Worm (Caenorhabditis elegans): Measurements from ENCODE around the gene bir-1.

The bir-1 gene

DNA sequence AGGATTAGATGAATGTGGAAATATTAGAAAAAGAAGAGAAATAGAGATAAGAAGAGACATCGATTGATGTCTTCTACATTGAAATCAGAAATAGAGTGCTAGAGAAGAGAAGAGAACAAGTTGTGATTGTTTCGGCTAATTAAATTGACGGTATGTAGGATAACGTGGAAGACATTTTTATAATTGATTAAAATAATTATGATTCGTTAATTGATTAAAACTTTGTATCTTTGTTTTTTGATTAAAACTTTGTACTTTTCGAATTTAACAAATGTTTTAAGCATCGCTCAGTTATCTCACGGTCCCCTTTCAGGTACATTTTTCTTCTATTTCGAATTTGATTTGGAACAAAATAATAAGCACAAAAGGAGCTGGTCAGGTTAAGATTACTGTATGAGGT lies 28.2 kb downstream of the bir-1 start, which contains the start of gene lgc-44:
Gene lgc-44 (minus strand): TSS at position 101 of the 400 bp plus-strand sequence.
- TF ChIP-seq snpc-4 (tag; optimal IDR thresholded peaks at IDR 0.05) = no peak
- TF ChIP-seq R02D3.7 (tag; optimal IDR thresholded peaks at IDR 0.05) = no peak
- TF ChIP-seq unc-39 (tag; optimal IDR thresholded peaks at IDR 0.05) = no peak
- no peak for TF ChIP-seq sma-3 (GFP tag; optimal IDR thresholded peaks at IDR 0.05)
- TF ChIP-seq ztf-1 (GFP tag; conservative IDR thresholded peaks at IDR 0.05) = no peak
- no peak for TF ChIP-seq nhr-237 (tag; optimal IDR thresholded peaks at IDR 0.05)
- no peak for TF ChIP-seq crh-2 (tag; optimal IDR thresholded peaks at IDR 0.05)
- no peak for TF ChIP-seq nhr-77 (tag; optimal IDR thresholded peaks at IDR 0.05)
- TF ChIP-seq lin-11 (tag; optimal IDR thresholded peaks at IDR 0.05) = no peak
- TF ChIP-seq lsy-2 (tag; optimal IDR thresholded peaks at IDR 0.05) = no peak
- TF ChIP-seq elt-3 (tag; optimal IDR thresholded peaks at IDR 0.05) = no peak

DNA sequence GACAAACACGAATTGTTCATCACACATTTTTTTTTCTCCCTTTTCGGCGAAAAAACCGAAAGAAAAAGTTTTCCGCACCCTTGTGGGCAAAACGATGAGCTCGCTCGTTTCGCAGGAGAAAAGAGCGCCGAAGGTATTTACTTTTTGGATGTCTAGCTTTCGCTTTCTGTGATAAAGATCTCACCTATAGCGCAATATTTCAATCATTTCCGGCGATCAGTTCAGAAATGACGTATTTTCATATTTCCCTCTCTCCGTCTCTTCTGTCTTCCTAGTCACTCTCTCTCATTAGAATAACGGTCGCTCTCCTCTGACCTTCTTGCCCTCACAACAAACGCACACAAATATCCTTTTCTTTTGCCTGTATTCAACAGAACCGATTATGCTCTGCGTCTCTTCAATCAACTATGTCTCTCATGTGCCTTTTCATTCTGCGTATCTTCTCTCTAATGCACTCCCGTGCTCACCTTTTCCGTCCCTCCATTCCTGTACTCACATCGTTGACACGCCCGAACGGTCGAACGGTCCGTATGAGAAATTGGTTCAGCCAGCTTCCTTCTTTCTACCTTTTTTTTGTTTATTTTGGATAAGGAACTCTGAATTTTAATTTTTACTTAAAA lies 29.6 kb downstream of the bir-1 start:
- no peak for TF ChIP-seq nhr-77 (tag; optimal IDR thresholded peaks at IDR 0.05)
- TF ChIP-seq ztf-1 (GFP tag; conservative IDR thresholded peaks at IDR 0.05) = no peak
- peak; percentile 42 for TF ChIP-seq blmp-1 (tag; optimal IDR thresholded peaks at IDR 0.05; ENCODE audit: insufficient read depth)
- no peak for TF ChIP-seq F13H6.1 (tag; optimal IDR thresholded peaks at IDR 0.05)
- no peak for TF ChIP-seq ceh-82 (tag; optimal IDR thresholded peaks at IDR 0.05)
- TF ChIP-seq lin-13 (GFP tag; optimal IDR thresholded peaks at IDR 0.05) = no peak
- TF ChIP-seq peb-1 (tag; optimal IDR thresholded peaks at IDR 0.05) = no peak
- no peak for TF ChIP-seq elt-3 (tag; optimal IDR thresholded peaks at IDR 0.05)
- TF ChIP-seq crh-2 (tag; optimal IDR thresholded peaks at IDR 0.05) = no peak
- no peak for TF ChIP-seq ztf-4 (tag; optimal IDR thresholded peaks at IDR 0.05)
- peak in 1 of 2 experiments; percentile 15 for TF ChIP-seq lsy-2 (tag; optimal IDR thresholded peaks at IDR 0.05)
- TF ChIP-seq nhr-25 (tag; optimal IDR thresholded peaks at IDR 0.05) = peak; percentile 19
- TF ChIP-seq ceh-16 (tag; optimal IDR thresholded peaks at IDR 0.05) = peak; percentile 20
- TF ChIP-seq C34F6.9 (tag; optimal IDR thresholded peaks at IDR 0.05) = no peak
- TF ChIP-seq nhr-129 (tag; optimal IDR thresholded peaks at IDR 0.05) = peak; percentile 30
- TF ChIP-seq ztf-11 (tag; optimal IDR thresholded peaks at IDR 0.05) = no peak
- no peak for TF ChIP-seq nhr-6 (tag; optimal IDR thresholded peaks at IDR 0.05)
- TF ChIP-seq sma-3 (GFP tag; optimal IDR thresholded peaks at IDR 0.05) = no peak
- no peak for TF ChIP-seq unc-55 (GFP tag; optimal IDR thresholded peaks at IDR 0.05)
- TF ChIP-seq nhr-12 (tag; optimal IDR thresholded peaks at IDR 0.05) = no peak
- TF ChIP-seq unc-39 (tag; optimal IDR thresholded peaks at IDR 0.05) = no peak
- no peak for TF ChIP-seq mdl-1 (tag; optimal IDR thresholded peaks at IDR 0.05)
- no peak for TF ChIP-seq dmd-4 (tag; optimal IDR thresholded peaks at IDR 0.05)
- no peak for TF ChIP-seq gmeb-1 (tag; optimal IDR thresholded peaks at IDR 0.05)
- no peak for TF ChIP-seq egl-27 (tag; optimal IDR thresholded peaks at IDR 0.05)
- no peak for TF ChIP-seq nhr-23 (tag; optimal IDR thresholded peaks at IDR 0.05)
- no peak for TF ChIP-seq alr-1 (tag; optimal IDR thresholded peaks at IDR 0.05)
- TF ChIP-seq lin-39 (tag; optimal IDR thresholded peaks at IDR 0.05) = no peak
- TF ChIP-seq sem-4 (tag; optimal IDR thresholded peaks at IDR 0.05) = peak; percentile 6
- TF ChIP-seq aly-2 (tag; optimal IDR thresholded peaks at IDR 0.05) = no peak
- TF ChIP-seq elt-1 (tag; optimal IDR thresholded peaks at IDR 0.05) = no peak
- TF ChIP-seq nhr-21 (tag; optimal IDR thresholded peaks at IDR 0.05) = no peak
- no peak for TF ChIP-seq ZK546.5 (tag; optimal IDR thresholded peaks at IDR 0.05)
- no peak for TF ChIP-seq snpc-4 (tag; optimal IDR thresholded peaks at IDR 0.05)
- TF ChIP-seq lin-11 (tag; optimal IDR thresholded peaks at IDR 0.05) = no peak
- no peak for TF ChIP-seq zag-1 (tag; optimal IDR thresholded peaks at IDR 0.05)
- TF ChIP-seq nhr-10 (tag; optimal IDR thresholded peaks at IDR 0.05) = no peak
- no peak for TF ChIP-seq skn-1 (tag; optimal IDR thresholded peaks at IDR 0.05)
- TF ChIP-seq mbf-1 (tag; optimal IDR thresholded peaks at IDR 0.05) = no peak
- TF ChIP-seq nhr-237 (tag; optimal IDR thresholded peaks at IDR 0.05) = no peak
- no peak for TF ChIP-seq Y55F3AM.14 (GFP tag; optimal IDR thresholded peaks at IDR 0.05)
- no peak for TF ChIP-seq R02D3.7 (tag; optimal IDR thresholded peaks at IDR 0.05)
- TF ChIP-seq unc-62 (GFP tag; optimal IDR thresholded peaks at IDR 0.05) = no peak
- no peak for TF ChIP-seq nhr-11 (tag; optimal IDR thresholded peaks at IDR 0.05)
- peak; percentile 19 for TF ChIP-seq fos-1 (tag; optimal IDR thresholded peaks at IDR 0.05)
- TF ChIP-seq sma-9 (GFP tag; optimal IDR thresholded peaks at IDR 0.05) = peak; percentile 57
- TF ChIP-seq sma-9 (tag; optimal IDR thresholded peaks at IDR 0.05) = no peak
- no peak for TF ChIP-seq ama-1 (optimal IDR thresholded peaks at IDR 0.05)
- TF ChIP-seq mab-5 (tag; optimal IDR thresholded peaks at IDR 0.05) = no peak

All from whole organism, L2 larva.